Fruit fly (Drosophila melanogaster): ENCODE results near the gene nullo.

nullo gene

dm6 chrX:7011063-7011743 lies 38.1 kb upstream of the nullo start, which contains the start of the genes cm, sloth1 and sloth2 (continued):
- TF ChIP-seq lbe (GFP tag; optimal IDR thresholded peaks at IDR 0.05): peak; percentile 57
- peak; percentile 97 for TF ChIP-seq row (GFP tag; IDR thresholded peaks at IDR 0.05)
- peak; percentile 92 for TF ChIP-seq CG13424 (tag; optimal IDR thresholded peaks at IDR 0.05)
- peak; percentile 86 for TF ChIP-seq dmrt11E (tag; optimal IDR thresholded peaks at IDR 0.05)
- peak; percentile 80 for TF ChIP-seq ems (GFP tag; optimal IDR thresholded peaks at IDR 0.05)
- TF ChIP-seq cad (GFP tag; optimal IDR thresholded peaks at IDR 0.05): no peak
- TF ChIP-seq CG8089 (GFP tag; optimal IDR thresholded peaks at IDR 0.05): peak; percentile 76
- TF ChIP-seq NFAT (GFP tag; IDR thresholded peaks at IDR 0.05): peak; percentile 79
- peak; percentile 70 for TF ChIP-seq CG32767 (GFP tag; IDR thresholded peaks at IDR 0.05)
- peak; percentile 88 for TF ChIP-seq CG32532 (GFP tag; IDR thresholded peaks at IDR 0.05)
- no peak for TF ChIP-seq CG7745 (tag; optimal IDR thresholded peaks at IDR 0.05)
- peak; percentile 75 for TF ChIP-seq caup (GFP tag; optimal IDR thresholded peaks at IDR 0.05; ENCODE audit: severe bottlenecking)
- peak; percentile 5 for TF ChIP-seq pros (GFP tag; optimal IDR thresholded peaks at IDR 0.05)
- peak; percentile 75 for TF ChIP-seq ap (GFP tag; IDR thresholded peaks at IDR 0.05)
- TF ChIP-seq CG14710 (tag; optimal IDR thresholded peaks at IDR 0.05): peak; percentile 85
- TF ChIP-seq slbo (GFP tag; IDR thresholded peaks at IDR 0.05): peak; percentile 95
- peak; percentile 62 to 93 for TF ChIP-seq crp (GFP tag; optimal IDR thresholded peaks at IDR 0.05)
- TF ChIP-seq CG7357 (GFP tag; IDR thresholded peaks at IDR 0.05): peak; percentile 68; the same call in 1 of the 3 replicates
- peak; percentile 50 for TF ChIP-seq pb (GFP tag; optimal IDR thresholded peaks at IDR 0.05)
- TF ChIP-seq CG17385 (GFP tag; optimal IDR thresholded peaks at IDR 0.05): peak; percentile 70
- no peak for TF ChIP-seq lov (optimal IDR thresholded peaks at IDR 0.05)
- TF ChIP-seq lov (GFP tag; IDR thresholded peaks at IDR 0.05): peak; percentile 59; the same call in 1 of the 3 replicates
- peak; percentile 87 for TF ChIP-seq CG2712 (tag; optimal IDR thresholded peaks at IDR 0.05)
- peak; percentile 30 for TF ChIP-seq CG10274 (GFP tag; optimal IDR thresholded peaks at IDR 0.05)
- TF ChIP-seq Gug (GFP tag; IDR thresholded peaks at IDR 0.05): peak; percentile 83
- peak; percentile 87 for TF ChIP-seq tin (GFP tag; optimal IDR thresholded peaks at IDR 0.05)
- peak; percentile 50 for TF ChIP-seq CG17802 (tag; optimal IDR thresholded peaks at IDR 0.05)
- peak; percentile 60 for TF ChIP-seq CG1792 (GFP tag; optimal IDR thresholded peaks at IDR 0.05)
- peak; percentile 84 for TF ChIP-seq CG14014 (GFP tag; IDR thresholded peaks at IDR 0.05)
- TF ChIP-seq CG14441 (GFP tag; IDR thresholded peaks at IDR 0.05): peak; percentile 84
- no peak for TF ChIP-seq CkIIα-i1 (GFP tag; IDR thresholded peaks at IDR 0.05)
- peak; percentile 74 for TF ChIP-seq CG18262 (tag; optimal IDR thresholded peaks at IDR 0.05)
- TF ChIP-seq CG13894 (tag; optimal IDR thresholded peaks at IDR 0.05): peak; percentile 77
- peak; percentile 76 for TF ChIP-seq CG10462 (GFP tag; optimal IDR thresholded peaks at IDR 0.05)
- peak; percentile 69 for TF ChIP-seq CG4328 (GFP tag; optimal IDR thresholded peaks at IDR 0.05)
- TF ChIP-seq nom (GFP tag; optimal IDR thresholded peaks at IDR 0.05): peak; percentile 62
- peak; percentile 79 for TF ChIP-seq CG15601 (tag; optimal IDR thresholded peaks at IDR 0.05)
- TF ChIP-seq CG2678 (tag; optimal IDR thresholded peaks at IDR 0.05): peak; percentile 85
- peak; percentile 83 to 93 for TF ChIP-seq Hr51 (GFP tag; optimal IDR thresholded peaks at IDR 0.05)
- no peak for TF ChIP-seq usp (GFP tag; optimal IDR thresholded peaks at IDR 0.05)
- peak; percentile 90 for TF ChIP-seq CG9817 (tag; optimal IDR thresholded peaks at IDR 0.05)
- TF ChIP-seq sd (tag; optimal IDR thresholded peaks at IDR 0.05): peak; percentile 70
- TF ChIP-seq hbn (GFP tag; IDR thresholded peaks at IDR 0.05; ENCODE audit: partially characterized antibody): peak; percentile 82
- TF ChIP-seq chm (GFP tag; IDR thresholded peaks at IDR 0.05): peak; percentile 86
- peak; percentile 83 for TF ChIP-seq CG13624 (GFP tag; optimal IDR thresholded peaks at IDR 0.05)
- peak; percentile 28 for TF ChIP-seq Jarid2 (GFP tag; optimal IDR thresholded peaks at IDR 0.05)
- peak; percentile 86 for TF ChIP-seq trem (tag; optimal IDR thresholded peaks at IDR 0.05)
- TF ChIP-seq pho (GFP tag; optimal IDR thresholded peaks at IDR 0.05): peak; percentile 87
- TF ChIP-seq sim (GFP tag; IDR thresholded peaks at IDR 0.05): no peak
